Fruit fly (Drosophila melanogaster): ENCODE measurements around the gene Rab9Fb.
A peak's percentile ranks its signal among the peaks of the same experiment; 100 is the strongest.
"Not testable (repeated sequence)": the region's sequence is repeated elsewhere in the genome, so short reads cannot be mapped to it uniquely, and the experiment has no call there.

Gene Rab9Fb

dm6 chrX:10952386-10952785 lies at the start of gene Rab9Fb:
TSS of gene Rab9Fb (minus strand) at chrX:10952486.
- TF ChIP-seq EcR (GFP tag; optimal IDR thresholded peaks at IDR 0.05) = no peak
- no peak for TF ChIP-seq pan (optimal IDR thresholded peaks at IDR 0.05)
- TF ChIP-seq Dll (optimal IDR thresholded peaks at IDR 0.05) = no peak
- no peak for TF ChIP-seq psq (optimal IDR thresholded peaks at IDR 0.05)
- TF ChIP-seq CG8478 (optimal IDR thresholded peaks at IDR 0.05) = no peak
- no peak for TF ChIP-seq usp (GFP tag; optimal IDR thresholded peaks at IDR 0.05)

- no peak for TF ChIP-seq EcR (GFP tag; optimal IDR thresholded peaks at IDR 0.05)
- TF ChIP-seq pan (optimal IDR thresholded peaks at IDR 0.05) = no peak
- TF ChIP-seq Dll (optimal IDR thresholded peaks at IDR 0.05) = no peak
- TF ChIP-seq psq (optimal IDR thresholded peaks at IDR 0.05) = no peak
- TF ChIP-seq CG8478 (optimal IDR thresholded peaks at IDR 0.05) = no peak
These were observed 14.9 kb upstream of the Rab9Fb start, which contains the start of gene C901 for dm6 chrX:10966978-10967731. TSS of gene C901 (minus strand) at chrX:10967134.

- TF ChIP-seq psq (optimal IDR thresholded peaks at IDR 0.05) (no peak), usp (GFP tag; optimal IDR thresholded peaks at IDR 0.05) (no peak), EcR (GFP tag; optimal IDR thresholded peaks at IDR 0.05) (no peak), CG8478 (optimal IDR thresholded peaks at IDR 0.05) (no peak), Dll (optimal IDR thresholded peaks at IDR 0.05) (no peak), pan (optimal IDR thresholded peaks at IDR 0.05) (no peak)
These were observed 7.6 kb upstream of the Rab9Fb start for dm6 chrX:10959912-10960311.

dm6 chrX:10953240-10953639 lies 954 bp upstream of the Rab9Fb start:
- TF ChIP-seq pan (optimal IDR thresholded peaks at IDR 0.05) (no peak), Dll (optimal IDR thresholded peaks at IDR 0.05) (no peak), CG8478 (optimal IDR thresholded peaks at IDR 0.05) (no peak), psq (optimal IDR thresholded peaks at IDR 0.05) (no peak), EcR (GFP tag; optimal IDR thresholded peaks at IDR 0.05) (no peak), usp (GFP tag; optimal IDR thresholded peaks at IDR 0.05) (no peak)

dm6 chrX:10950930-10951329 lies 1.4 kb downstream of the Rab9Fb start, which contains the start of gene Rab9Fa:
TSS of gene Rab9Fa (minus strand) at chrX:10951030.
- not testable (repeated sequence) for TF ChIP-seq psq (optimal IDR thresholded peaks at IDR 0.05); pan (optimal IDR thresholded peaks at IDR 0.05); EcR (GFP tag; optimal IDR thresholded peaks at IDR 0.05)

- TF ChIP-seq usp (GFP tag; optimal IDR thresholded peaks at IDR 0.05) = no peak
- TF ChIP-seq Dll (optimal IDR thresholded peaks at IDR 0.05) = no peak
- no peak for TF ChIP-seq EcR (GFP tag; optimal IDR thresholded peaks at IDR 0.05)
- TF ChIP-seq psq (optimal IDR thresholded peaks at IDR 0.05) = no peak
- TF ChIP-seq pan (optimal IDR thresholded peaks at IDR 0.05) = no peak
- no peak for TF ChIP-seq CG8478 (optimal IDR thresholded peaks at IDR 0.05)
These were observed 15.7 kb downstream of the Rab9Fb start for dm6 chrX:10936599-10936998.

- TF ChIP-seq CG8478 (optimal IDR thresholded peaks at IDR 0.05) = no peak
These were observed 16.7 kb downstream of the Rab9Fb start for dm6 chrX:10935587-10935986.

- TF ChIP-seq Dll (optimal IDR thresholded peaks at IDR 0.05) (no peak), CG8478 (optimal IDR thresholded peaks at IDR 0.05) (no peak), pan (optimal IDR thresholded peaks at IDR 0.05) (no peak), EcR (GFP tag; optimal IDR thresholded peaks at IDR 0.05) (no peak), usp (GFP tag; optimal IDR thresholded peaks at IDR 0.05) (no peak), psq (optimal IDR thresholded peaks at IDR 0.05) (no peak)
These were observed 18.5 kb downstream of the Rab9Fb start for dm6 chrX:10933776-10934175.

dm6 chrX:10932300-10932699 lies 20.0 kb downstream of the Rab9Fb start:
- TF ChIP-seq pan (optimal IDR thresholded peaks at IDR 0.05) (no peak), EcR (GFP tag; optimal IDR thresholded peaks at IDR 0.05) (peak in 1 of 2 experiments; percentile 8)

dm6 chrX:10931250-10931649 lies 21.0 kb downstream of the Rab9Fb start:
- no peak for TF ChIP-seq Dll (optimal IDR thresholded peaks at IDR 0.05)
- no peak for TF ChIP-seq pan (optimal IDR thresholded peaks at IDR 0.05)
- no peak for TF ChIP-seq psq (optimal IDR thresholded peaks at IDR 0.05)
- TF ChIP-seq EcR (GFP tag; optimal IDR thresholded peaks at IDR 0.05) = no peak
- no peak for TF ChIP-seq usp (GFP tag; optimal IDR thresholded peaks at IDR 0.05)
- TF ChIP-seq CG8478 (optimal IDR thresholded peaks at IDR 0.05) = no peak

- TF ChIP-seq pan (optimal IDR thresholded peaks at IDR 0.05) (no peak), EcR (GFP tag; optimal IDR thresholded peaks at IDR 0.05) (no peak), usp (GFP tag; optimal IDR thresholded peaks at IDR 0.05) (no peak), psq (optimal IDR thresholded peaks at IDR 0.05) (no peak), CG8478 (optimal IDR thresholded peaks at IDR 0.05) (no peak)
These were observed 21.7 kb downstream of the Rab9Fb start, which contains the start of gene Myo10A for dm6 chrX:10930553-10931092. TSS of gene Myo10A (plus strand) at chrX:10930840.

- TF ChIP-seq EcR (GFP tag; optimal IDR thresholded peaks at IDR 0.05) (no peak), CG8478 (optimal IDR thresholded peaks at IDR 0.05) (no peak), Dll (optimal IDR thresholded peaks at IDR 0.05) (no peak), pan (optimal IDR thresholded peaks at IDR 0.05) (no peak), psq (optimal IDR thresholded peaks at IDR 0.05) (no peak), usp (GFP tag; optimal IDR thresholded peaks at IDR 0.05) (no peak)
These were observed 22.7 kb downstream of the Rab9Fb start for dm6 chrX:10929613-10930012.

- no peak for TF ChIP-seq usp (GFP tag; optimal IDR thresholded peaks at IDR 0.05)
- TF ChIP-seq EcR (GFP tag; optimal IDR thresholded peaks at IDR 0.05) = no peak
- TF ChIP-seq CG8478 (optimal IDR thresholded peaks at IDR 0.05) = no peak
- TF ChIP-seq psq (optimal IDR thresholded peaks at IDR 0.05) = no peak
- no peak for TF ChIP-seq pan (optimal IDR thresholded peaks at IDR 0.05)
- TF ChIP-seq Dll (optimal IDR thresholded peaks at IDR 0.05) = no peak
These were observed 25.2 kb downstream of the Rab9Fb start, which contains the start of gene CG2145 for dm6 chrX:10927110-10927509. TSS of gene CG2145 (plus strand) at chrX:10927399.
